Worm (Caenorhabditis elegans) whole organism, L4 larva: ENCODE measurements around the gene col-165.

Experiments
- F44E2.7 ChIP-seq: fragments of 200-800 bp; sonication (Bioruptor generic); IDR thresholded peaks from 2 replicates; pipeline ENCODE4 v2.1.2; 2022; ENCODE audit warnings: missing genetic modification characterization, missing compliant biosample characterization
- F49E8.2 ChIP-seq: sonication (generic microtip); optimal IDR thresholded peaks from 2 replicates; lab custom pipeline; 2016; ENCODE audit warnings: missing compliant biosample characterization, mild to moderate bottlenecking, missing genetic modification characterization, borderline replicate concordance
- T20F7.1 ChIP-seq: fragments of 200-800 bp; sonication (Bioruptor generic); optimal IDR thresholded peaks from 2 replicates; lab custom pipeline; 2018; ENCODE audit warnings: mild to moderate bottlenecking, missing genetic modification characterization, missing compliant biosample characterization
- T26A8.4 ChIP-seq: fragments of 200-800 bp; sonication (Bioruptor generic); IDR thresholded peaks from 2 replicates; pipeline ENCODE4 v1.3.6; 2022; ENCODE audit warnings: missing genetic modification characterization, missing compliant biosample characterization
- Y48G9A.11 ChIP-seq: fragments of 200-800 bp; sonication (Bioruptor generic); IDR thresholded peaks from 2 replicates; pipeline ENCODE4 v1.3.6; 2022; ENCODE audit warnings: missing genetic modification reagents, missing genetic modification characterization, missing compliant biosample characterization
- Y75B8A.6 ChIP-seq: fragments of 200-800 bp; sonication (Bioruptor generic); IDR thresholded peaks from 2 replicates; pipeline ENCODE4 v1.3.6; 2022; ENCODE audit warnings: missing genetic modification reagents, missing genetic modification characterization, missing compliant biosample characterization
- ZK337.2 ChIP-seq: fragments of 200-800 bp; sonication (Bioruptor generic); IDR thresholded peaks from 2 replicates; pipeline ENCODE4 v1.3.6; 2022; ENCODE audit warnings: missing genetic modification reagents, missing genetic modification characterization, missing compliant biosample characterization
- ZK546.5 ChIP-seq, 2 experiments: sonication (generic microtip); optimal IDR thresholded peaks; 2 replicates each; lab custom pipeline; 2017; ENCODE audit warnings: missing biosample characterization in 2 of 2, missing genetic modification characterization in 2 of 2
- aha-1 ChIP-seq: fragments of 150-350 bp; peaks from one replicate; lab custom pipeline; 2014; ENCODE audit warnings: missing biosample characterization, missing genetic modification characterization
- aly-2 ChIP-seq: sonication (generic microtip); optimal IDR thresholded peaks from 2 replicates; lab custom pipeline; 2018; ENCODE audit warnings: missing biosample characterization, missing genetic modification characterization
- arid-1 ChIP-seq: fragments of 200-800 bp; sonication (Bioruptor generic); conservative IDR thresholded peaks from 2 replicates; pipeline ENCODE4 v1.3.6; 2022; ENCODE audit warnings: missing genetic modification reagents, missing genetic modification characterization, missing compliant biosample characterization
- ces-1 ChIP-seq: fragments of 150-350 bp; sonication (generic microtip); optimal IDR thresholded peaks from 4 replicates; lab custom pipeline; 2014; ENCODE audit warnings: missing biosample characterization, missing genetic modification reagents, missing genetic modification characterization
- cey-2 ChIP-seq: sonication (generic microtip); optimal IDR thresholded peaks from 3 replicates; lab custom pipeline; 2017; ENCODE audit warnings: missing genetic modification characterization, mild to moderate bottlenecking, missing compliant biosample characterization, antibody characterized with exemption, borderline replicate concordance; ENCODE audit not compliant: insufficient read depth
- daf-19 ChIP-seq: fragments of 200-800 bp; sonication (Bioruptor generic); conservative IDR thresholded peaks from 2 replicates; pipeline ENCODE4 v1.3.6; 2022; ENCODE audit warnings: missing genetic modification characterization, missing compliant biosample characterization
- dpl-1 ChIP-seq: fragments of 150-350 bp; optimal IDR thresholded peaks from 2 replicates; lab custom pipeline; 2014; ENCODE audit warnings: missing biosample characterization, missing genetic modification reagents, missing genetic modification characterization
- fkh-10 ChIP-seq: fragments of 150-350 bp; optimal IDR thresholded peaks from 2 replicates; lab custom pipeline; 2014; ENCODE audit warnings: missing biosample characterization, missing genetic modification reagents, missing genetic modification characterization
- hlh-11 ChIP-seq: fragments of 200-800 bp; sonication (Bioruptor generic); optimal IDR thresholded peaks from 2 replicates; lab custom pipeline; 2018; ENCODE audit warnings: mild to moderate bottlenecking, missing genetic modification characterization, missing compliant biosample characterization
- hmg-1.1 ChIP-seq: fragments of 200-800 bp; sonication (Bioruptor generic); IDR thresholded peaks from 2 replicates; pipeline ENCODE4 v1.3.6; 2022; ENCODE audit warnings: missing genetic modification reagents, missing genetic modification characterization, missing compliant biosample characterization
- jun-1 ChIP-seq: fragments of 150-350 bp; optimal IDR thresholded peaks from 2 replicates; lab custom pipeline; 2014; ENCODE audit warnings: missing biosample characterization, missing genetic modification reagents, missing genetic modification characterization
- lin-1 ChIP-seq: fragments of 200-800 bp; sonication (Bioruptor generic); IDR thresholded peaks from 2 replicates; pipeline ENCODE4 v1.3.6; 2022; ENCODE audit warnings: missing genetic modification reagents, missing genetic modification characterization, missing compliant biosample characterization
- lin-29 ChIP-seq: fragments of 200-800 bp; sonication (Bioruptor generic); IDR thresholded peaks from 2 replicates; pipeline ENCODE4 v1.3.6; 2022; ENCODE audit warnings: missing genetic modification reagents, missing genetic modification characterization, missing compliant biosample characterization
- madf-9 ChIP-seq: fragments of 200-800 bp; sonication (Bioruptor generic); conservative IDR thresholded peaks from 2 replicates; pipeline ENCODE4 v1.3.6; 2022; ENCODE audit warnings: missing genetic modification reagents, missing genetic modification characterization, missing compliant biosample characterization
- mdt-29 ChIP-seq: fragments of 200-800 bp; sonication (Bioruptor generic); IDR thresholded peaks from 2 replicates; pipeline ENCODE4 v1.3.6; 2022; ENCODE audit warnings: missing genetic modification reagents, missing genetic modification characterization, missing compliant biosample characterization
- mes-2 ChIP-seq: sonication (generic microtip); optimal IDR thresholded peaks from 2 replicates; lab custom pipeline; 2016; ENCODE audit warnings: missing genotype, mild to moderate bottlenecking, missing genetic modification characterization, missing compliant biosample characterization; ENCODE audit not compliant: poor library complexity, severe bottlenecking
- mxl-2 ChIP-seq: fragments of 200-800 bp; sonication (Bioruptor generic); conservative IDR thresholded peaks from 2 replicates; pipeline ENCODE4 v1.3.6; 2022; ENCODE audit warnings: missing genetic modification reagents, missing genetic modification characterization, missing compliant biosample characterization
- nhr-10 ChIP-seq: fragments of 150-350 bp; optimal IDR thresholded peaks from 2 replicates; lab custom pipeline; 2014; ENCODE audit warnings: missing biosample characterization, missing genetic modification characterization
- nhr-111 ChIP-seq: fragments of 200-800 bp; sonication (Bioruptor generic); optimal IDR thresholded peaks from 2 replicates; lab custom pipeline; 2018; ENCODE audit warnings: mild to moderate bottlenecking, missing genetic modification characterization, missing compliant biosample characterization
- nhr-237 ChIP-seq: sonication (generic microtip); optimal IDR thresholded peaks from 2 replicates; lab custom pipeline; 2017; ENCODE audit warnings: missing biosample characterization, missing genetic modification characterization
- nhr-42 ChIP-seq: fragments of 200-800 bp; sonication (Bioruptor generic); IDR thresholded peaks from 2 replicates; pipeline ENCODE4 v1.3.6; 2022; ENCODE audit warnings: missing genetic modification characterization, missing compliant biosample characterization
- nhr-48 ChIP-seq: sonication (generic microtip); optimal IDR thresholded peaks from 2 replicates; lab custom pipeline; 2016; ENCODE audit warnings: mild to moderate bottlenecking, missing genetic modification characterization, missing compliant biosample characterization
- nhr-6 ChIP-seq: fragments of 150-350 bp; optimal IDR thresholded peaks from 2 replicates; lab custom pipeline; 2014; ENCODE audit warnings: missing biosample characterization, missing genetic modification characterization
- nhr-77 ChIP-seq: fragments of 150-350 bp; optimal IDR thresholded peaks from 2 replicates; lab custom pipeline; 2014; ENCODE audit warnings: missing biosample characterization, missing genetic modification characterization
- pha-4 ChIP-seq, 2 experiments: fragments of 150-350 bp in 1 of 2; fragments of 200-800 bp in 1 of 2; sonication (Bioruptor generic) in 1 of 2; IDR thresholded peaks in 1 of 2; optimal IDR thresholded peaks in 1 of 2; 2 replicates each; pipeline versions ENCODE4 v1.3.6 to Lab custom; 2014 to 2022; ENCODE audit warnings: missing genetic modification characterization in 2 of 2, missing genetic modification reagents in 2 of 2, missing biosample characterization in 1 of 2, missing compliant biosample characterization in 1 of 2
- php-3 ChIP-seq: fragments of 200-800 bp; sonication (Bioruptor generic); IDR thresholded peaks from 2 replicates; pipeline ENCODE4 v1.3.6; 2022; ENCODE audit warnings: missing genetic modification reagents, missing genetic modification characterization, missing compliant biosample characterization
- pqm-1 ChIP-seq: sonication (generic microtip); optimal IDR thresholded peaks from 2 replicates; lab custom pipeline; 2017; ENCODE audit warnings: missing biosample characterization, missing genetic modification characterization
- saeg-2 ChIP-seq: fragments of 200-800 bp; sonication (Bioruptor generic); IDR thresholded peaks from 2 replicates; pipeline ENCODE4 v1.3.6; 2022; ENCODE audit warnings: missing genetic modification reagents, missing genetic modification characterization, missing compliant biosample characterization
- sdz-12 ChIP-seq: fragments of 200-800 bp; sonication (Bioruptor generic); optimal IDR thresholded peaks from 2 replicates; lab custom pipeline; 2018; ENCODE audit warnings: mild to moderate bottlenecking, missing genetic modification characterization, missing compliant biosample characterization
- set-16 ChIP-seq: fragments of 200-800 bp; sonication (Bioruptor generic); IDR thresholded peaks from 2 replicates; pipeline ENCODE4 v1.3.6; 2022; ENCODE audit warnings: missing genetic modification reagents, missing genetic modification characterization, missing compliant biosample characterization
- spr-3 ChIP-seq: fragments of 200-800 bp; sonication (Bioruptor generic); optimal IDR thresholded peaks from 2 replicates; lab custom pipeline; 2018; ENCODE audit warnings: mild to moderate bottlenecking, missing genetic modification characterization, missing compliant biosample characterization
- tag-97 ChIP-seq: fragments of 200-800 bp; sonication (Bioruptor generic); IDR thresholded peaks from 2 replicates; pipeline ENCODE4 v1.3.6; 2022; ENCODE audit warnings: missing genetic modification characterization, missing compliant biosample characterization
- tra-1 ChIP-seq: fragments of 200-800 bp; sonication (Bioruptor generic); IDR thresholded peaks from 2 replicates; pipeline ENCODE4 v1.3.6; 2022; ENCODE audit warnings: missing genetic modification reagents, missing genetic modification characterization, missing compliant biosample characterization
- unc-62 ChIP-seq, 3 experiments: fragments of 150-350 bp in 1 of 3; sonication (generic microtip); optimal IDR thresholded peaks in 2 of 3; peaks in 1 of 3; 1 replicate in 1 of 3; 2 replicates in 2 of 3; lab custom pipeline; 2014 to 2017; ENCODE audit warnings: missing biosample characterization in 3 of 3, missing genetic modification characterization in 3 of 3, missing genetic modification reagents in 3 of 3, missing genotype in 1 of 3
- zag-1 ChIP-seq: fragments of 150-350 bp; optimal IDR thresholded peaks from 2 replicates; lab custom pipeline; 2014; ENCODE audit warnings: missing biosample characterization, missing genetic modification characterization
- zfp-3 ChIP-seq: fragments of 200-800 bp; sonication (Bioruptor generic); conservative IDR thresholded peaks from 2 replicates; pipeline ENCODE4 v1.3.6; 2022; ENCODE audit warnings: missing genetic modification reagents, missing genetic modification characterization, missing compliant biosample characterization
- ztf-11 ChIP-seq: fragments of 150-350 bp; optimal IDR thresholded peaks from 2 replicates; lab custom pipeline; 2014; ENCODE audit warnings: missing biosample characterization, missing genetic modification characterization

col-165 gene

DNA sequence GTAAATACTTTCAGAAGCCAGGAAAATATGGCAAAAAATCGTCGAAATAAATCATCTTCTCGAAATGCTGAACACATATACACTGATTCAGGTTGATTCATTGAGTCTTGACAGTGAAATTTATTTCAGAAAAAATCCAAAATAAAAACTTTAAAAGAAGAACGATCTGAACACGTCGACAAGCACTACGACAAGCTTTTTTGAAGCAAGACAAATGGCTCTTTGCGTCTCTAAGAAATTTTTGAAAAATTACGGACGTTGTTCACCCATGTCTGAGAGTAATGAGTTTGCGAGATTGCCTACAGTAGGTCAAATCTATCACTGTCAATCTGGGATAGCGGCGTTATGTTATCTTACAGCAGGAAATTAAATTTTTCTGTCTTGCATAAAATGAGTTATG is 23.4 kb downstream of the col-165 start, which contains the start of gene R160.2:
TSS of gene R160.2 (minus strand) at position 101 of the 400 bp plus-strand sequence.
- TF ChIP-seq dpl-1 (GFP tag; lab: Kevin White, UChicago) (no peak), daf-19 (GFP tag; lab: Robert Waterston, UW) (no peak), set-16 (GFP tag; lab: Robert Waterston, UW) (no peak), aly-2 (tag; lab: Kevin White, UChicago) (no peak), Y75B8A.6 (GFP tag; lab: Robert Waterston, UW) (no peak), hmg-1.1 (no peak), ZK337.2 (GFP tag; lab: Robert Waterston, UW) (no peak), saeg-2 (GFP tag; lab: Robert Waterston, UW) (no peak)
- TF ChIP-seq, all 104 proteins: peak for 0

ce11 chrX:4377689-4378088 is 24.3 kb downstream of the col-165 start, which contains the start of gene R160.12:
R160.12 (minus strand) TSS chrX:4377789.
- TF ChIP-seq nhr-111 (GFP tag; lab: Kevin White, UChicago): no peak
- TF ChIP-seq tra-1 (GFP tag; lab: Robert Waterston, UW): no peak
- TF ChIP-seq jun-1 (tag; lab: Kevin White, UChicago): no peak
- TF ChIP-seq ZK546.5 (tag; optimal IDR thresholded peaks at IDR 0.05; lab: Kevin White, UChicago): no peak
- TF ChIP-seq sdz-12 (GFP tag; lab: Kevin White, UChicago): no peak
- TF ChIP-seq pqm-1: no peak
- TF ChIP-seq T26A8.4 (GFP tag; lab: Robert Waterston, UW): no peak
- no peak for TF ChIP-seq F44E2.7 (GFP tag; lab: Robert Waterston, UW)
- no peak for TF ChIP-seq fkh-10 (GFP tag; lab: Kevin White, UChicago)
- no peak for TF ChIP-seq cey-2 (tag; lab: Kevin White, UChicago)
- TF ChIP-seq nhr-48: no peak
- TF ChIP-seq mdt-29: no peak
- TF ChIP-seq mes-2 (tag; lab: Kevin White, UChicago): no peak
- TF ChIP-seq F49E8.2 (tag; lab: Kevin White, UChicago): no peak
- TF ChIP-seq nhr-42: no peak

DNA sequence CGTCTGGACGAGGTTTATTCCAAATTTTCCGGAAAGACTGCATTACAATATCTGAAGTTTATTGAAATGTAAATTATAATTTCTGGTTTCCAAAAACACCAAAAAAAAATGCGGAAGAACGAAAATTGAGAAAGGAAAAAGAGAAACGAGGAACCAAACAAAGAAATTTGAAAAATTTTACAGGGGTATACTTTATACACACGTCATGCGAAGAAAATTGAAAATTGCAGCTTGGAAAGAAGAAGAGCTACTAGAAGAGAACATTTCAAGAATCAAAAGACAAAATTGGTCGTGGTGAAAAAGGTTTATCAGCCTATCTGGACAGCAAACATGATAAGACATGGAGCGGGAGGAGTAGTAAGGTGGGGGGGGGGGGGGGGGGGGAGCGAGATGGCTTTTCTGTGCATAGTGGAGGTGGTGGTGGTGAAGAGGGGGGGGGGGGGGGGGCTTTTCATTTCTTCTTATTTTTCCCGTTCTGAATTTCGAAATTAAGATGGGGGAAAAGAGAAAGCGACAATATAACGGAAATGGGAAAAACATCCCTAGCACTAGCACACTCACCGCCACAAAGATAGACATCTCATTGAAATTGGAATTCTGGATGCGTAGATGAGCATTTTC is 30.0 kb downstream of the col-165 start, which contains the start of gene lst-2:
TSS of gene lst-2 (minus strand) at position 51 of the 621 bp plus-strand sequence.
- TF ChIP-seq unc-62 (GFP tag; optimal IDR thresholded peaks at IDR 0.05 in 1 of 2; lab: Kevin White, UChicago) (peak in 1 of 2 experiments; percentile 8), unc-62 (tag; optimal IDR thresholded peaks at IDR 0.05; lab: Kevin White, UChicago) (no peak), set-16 (GFP tag; lab: Robert Waterston, UW) (peak; percentile 77), zag-1 (tag; lab: Kevin White, UChicago) (no peak), T20F7.1 (GFP tag; lab: Kevin White, UChicago) (no peak), lin-29 (no peak), spr-3 (GFP tag; lab: Kevin White, UChicago) (no peak), nhr-237 (tag; lab: Kevin White, UChicago) (no peak), hlh-11 (tag; lab: Kevin White, UChicago) (peak; percentile 6), mxl-2 (GFP tag; lab: Robert Waterston, UW) (no peak), tag-97 (no peak), aha-1 (tag; lab: Kevin White, UChicago) (no peak), zfp-3 (GFP tag; lab: Robert Waterston, UW) (no peak), nhr-77 (tag; lab: Kevin White, UChicago) (no peak), jun-1 (tag; lab: Kevin White, UChicago) (no peak), arid-1 (no peak), ces-1 (GFP tag; lab: Kevin White, UChicago) (no peak), nhr-6 (tag; lab: Kevin White, UChicago) (no peak), aly-2 (tag; lab: Kevin White, UChicago) (no peak), pha-4 (GFP tag; IDR thresholded peaks at IDR 0.05; lab: Robert Waterston, UW) (no peak), pha-4 (tag; optimal IDR thresholded peaks at IDR 0.05; lab: Kevin White, UChicago) (no peak), ztf-11 (tag; lab: Kevin White, UChicago) (no peak), pqm-1 (peak; percentile 1), php-3 (no peak), ZK546.5 (tag; optimal IDR thresholded peaks at IDR 0.05; lab: Kevin White, UChicago) (no peak), nhr-10 (tag; lab: Kevin White, UChicago) (no peak), lin-1 (GFP tag; lab: Robert Waterston, UW) (no peak), Y48G9A.11 (GFP tag; lab: Robert Waterston, UW) (no peak), nhr-42 (no peak), madf-9 (GFP tag; lab: Robert Waterston, UW) (no peak), hmg-1.1 (no peak)
